Fruit fly (Drosophila melanogaster) whole organism, prepupa: Measurements from ENCODE around the gene MFS10.

ENCODE experiments used
- Blimp-1 ChIP-seq: fragments of 200-800 bp; sonication (Bioruptor generic); optimal IDR thresholded peaks from 3 replicates; lab custom pipeline; 2017; ENCODE audit warnings: missing biosample characterization, missing genetic modification characterization, mild to moderate bottlenecking, moderate library complexity, missing genetic modification reagents
- CG10631 ChIP-seq: fragments of 200-800 bp; sonication (Bioruptor generic); optimal IDR thresholded peaks from 2 replicates; lab custom pipeline; 2016; ENCODE audit warnings: missing biosample characterization, missing genetic modification characterization
- CG11294 ChIP-seq: fragments of 200-800 bp; sonication (Bioruptor generic); IDR thresholded peaks from 2 replicates; pipeline ENCODE4 v1.3.6; 2022; ENCODE audit warnings: missing biosample characterization, missing genetic modification characterization
- CG11762 ChIP-seq: fragments of 200-800 bp; sonication (Bioruptor generic); optimal IDR thresholded peaks from 3 replicates; lab custom pipeline; 2016; ENCODE audit warnings: missing biosample characterization, missing genetic modification characterization; ENCODE audit not compliant: insufficient read depth
- CG11902 ChIP-seq: fragments of 200-800 bp; sonication (Bioruptor generic); optimal IDR thresholded peaks from 3 replicates; lab custom pipeline; 2016; ENCODE audit warnings: missing biosample characterization, missing genetic modification characterization
- CG15336 ChIP-seq: fragments of 200-800 bp; sonication (Bioruptor generic); IDR thresholded peaks from 2 replicates; pipeline ENCODE4 v1.3.6; 2022; ENCODE audit warnings: missing biosample characterization, missing genetic modification characterization
- CG1621 ChIP-seq: fragments of 200-800 bp; sonication (Bioruptor generic); optimal IDR thresholded peaks from 3 replicates; lab custom pipeline; 2018; ENCODE audit warnings: missing biosample characterization, mild to moderate bottlenecking, missing genetic modification characterization
- CG16779 ChIP-seq: fragments of 200-800 bp; sonication (Bioruptor generic); optimal IDR thresholded peaks from 3 replicates; lab custom pipeline; 2017; ENCODE audit warnings: missing biosample characterization, mild to moderate bottlenecking, missing genetic modification characterization
- CG3032 ChIP-seq: fragments of 200-800 bp; optimal IDR thresholded peaks from 2 replicates; lab custom pipeline; 2019; ENCODE audit warnings: missing biosample characterization, mild to moderate bottlenecking, missing genetic modification characterization, moderate library complexity
- CG32006 ChIP-seq: fragments of 200-800 bp; sonication (Bioruptor generic); optimal IDR thresholded peaks from 3 replicates; lab custom pipeline; 2017; ENCODE audit warnings: missing biosample characterization, mild to moderate bottlenecking, missing genetic modification characterization
- CG3919 ChIP-seq: fragments of 200-800 bp; sonication (Bioruptor generic); optimal IDR thresholded peaks from 3 replicates; lab custom pipeline; 2016; ENCODE audit warnings: missing biosample characterization, missing genetic modification characterization
- CG4318 ChIP-seq: fragments of 200-800 bp; sonication (Bioruptor generic); optimal IDR thresholded peaks from 3 replicates; lab custom pipeline; 2017; ENCODE audit warnings: missing biosample characterization, mild to moderate bottlenecking, missing genetic modification characterization
- CG6163 ChIP-seq: fragments of 200-800 bp; sonication (Bioruptor generic); IDR thresholded peaks from 3 replicates; pipeline ENCODE4 v1.3.6; 2022; ENCODE audit warnings: missing biosample characterization, missing genetic modification characterization
- CG6792 ChIP-seq: fragments of 200-800 bp; sonication (Bioruptor generic); optimal IDR thresholded peaks from 3 replicates; lab custom pipeline; 2016; ENCODE audit warnings: missing biosample characterization, missing genetic modification characterization
- CG6808 ChIP-seq: fragments of 200-800 bp; sonication (Bioruptor generic); optimal IDR thresholded peaks from 3 replicates; lab custom pipeline; 2017; ENCODE audit warnings: missing biosample characterization, missing genetic modification characterization, mild to moderate bottlenecking, moderate library complexity, missing genetic modification reagents
- CG7368 ChIP-seq: fragments of 200-800 bp; sonication (Bioruptor generic); optimal IDR thresholded peaks from 3 replicates; lab custom pipeline; 2016; ENCODE audit warnings: missing biosample characterization, missing genetic modification characterization
- CG8119 ChIP-seq: fragments of 200-800 bp; sonication (Bioruptor generic); IDR thresholded peaks from 3 replicates; pipeline ENCODE4 v1.3.6; 2022; ENCODE audit warnings: missing biosample characterization, missing genetic modification characterization
- CG8319 ChIP-seq: fragments of 200-800 bp; sonication (Bioruptor generic); optimal IDR thresholded peaks from 3 replicates; lab custom pipeline; 2016; ENCODE audit warnings: missing biosample characterization, missing genetic modification characterization
- CG8632 ChIP-seq: fragments of 200-800 bp; sonication (Bioruptor generic); optimal IDR thresholded peaks from 3 replicates; lab custom pipeline; 2016; ENCODE audit warnings: missing biosample characterization, missing genetic modification characterization
- CG9139 ChIP-seq: fragments of 200-800 bp; sonication (Bioruptor generic); optimal IDR thresholded peaks from 3 replicates; lab custom pipeline; 2017; ENCODE audit warnings: missing biosample characterization, mild to moderate bottlenecking, missing genetic modification characterization
- Eip75B ChIP-seq: fragments of 200-800 bp; sonication (Bioruptor generic); optimal IDR thresholded peaks from 3 replicates; lab custom pipeline; 2016; ENCODE audit warnings: missing biosample characterization, missing genetic modification characterization
- Eip78C ChIP-seq: fragments of 200-800 bp; sonication (Bioruptor generic); peaks from one replicate; lab custom pipeline; 2016; ENCODE audit warnings: missing biosample characterization, missing genetic modification characterization
- Eip93F ChIP-seq: fragments of 200-800 bp; sonication (Bioruptor generic); optimal IDR thresholded peaks from 2 replicates; lab custom pipeline; 2016; ENCODE audit warnings: missing biosample characterization, mild to moderate bottlenecking, missing genetic modification characterization
- Ets96B ChIP-seq: fragments of 200-800 bp; optimal IDR thresholded peaks from 2 replicates; lab custom pipeline; 2019; ENCODE audit warnings: missing biosample characterization, mild to moderate bottlenecking, missing genetic modification characterization, moderate library complexity
- Gug ChIP-seq: fragments of 200-800 bp; sonication (Bioruptor generic); IDR thresholded peaks from 2 replicates; pipeline ENCODE4 v1.3.6; 2022; ENCODE audit warnings: missing biosample characterization, missing genetic modification characterization
- Hr38 ChIP-seq: sonication (Bioruptor generic); optimal IDR thresholded peaks from 2 replicates; lab custom pipeline; 2016; ENCODE audit warnings: missing biosample characterization, missing genetic modification characterization
- Hr39 ChIP-seq: fragments of 200-800 bp; sonication (Bioruptor generic); optimal IDR thresholded peaks from 2 replicates; lab custom pipeline; 2016; ENCODE audit warnings: missing biosample characterization, missing genetic modification characterization
- Hr4 ChIP-seq: fragments of 200-800 bp; sonication (Bioruptor generic); optimal IDR thresholded peaks from 3 replicates; lab custom pipeline; 2016; ENCODE audit warnings: missing biosample characterization, missing genetic modification characterization
- Lpt ChIP-seq: fragments of 200-800 bp; sonication (Bioruptor generic); optimal IDR thresholded peaks from 3 replicates; lab custom pipeline; 2016; ENCODE audit warnings: missing biosample characterization, missing genetic modification characterization
- Met ChIP-seq: fragments of 200-800 bp; sonication (Bioruptor generic); optimal IDR thresholded peaks from 3 replicates; lab custom pipeline; 2016; ENCODE audit warnings: missing biosample characterization, missing genetic modification characterization
- OdsH ChIP-seq: fragments of 200-800 bp; sonication (Bioruptor generic); optimal IDR thresholded peaks from 3 replicates; lab custom pipeline; 2016; ENCODE audit warnings: missing biosample characterization, missing genetic modification characterization
- Smox ChIP-seq: fragments of 200-800 bp; sonication (Bioruptor generic); optimal IDR thresholded peaks from 3 replicates; lab custom pipeline; 2016; ENCODE audit warnings: missing biosample characterization, missing genetic modification characterization
- Sox102F ChIP-seq: fragments of 200-800 bp; sonication (Bioruptor generic); optimal IDR thresholded peaks from 2 replicates; lab custom pipeline; 2016; ENCODE audit warnings: missing biosample characterization, mild to moderate bottlenecking, missing genetic modification characterization
- Sox15 ChIP-seq: fragments of 200-800 bp; sonication (Bioruptor generic); optimal IDR thresholded peaks from 3 replicates; lab custom pipeline; 2016; ENCODE audit warnings: missing biosample characterization, missing genetic modification characterization
- acj6 ChIP-seq: fragments of 200-800 bp; sonication (Bioruptor generic); optimal IDR thresholded peaks from 3 replicates; lab custom pipeline; 2016; ENCODE audit warnings: missing biosample characterization, missing genetic modification characterization
- cyc ChIP-seq: fragments of 200-800 bp; sonication (Bioruptor generic); optimal IDR thresholded peaks from 3 replicates; lab custom pipeline; 2016; ENCODE audit warnings: missing biosample characterization, missing genetic modification characterization
- dac ChIP-seq: fragments of 200-800 bp; sonication (Bioruptor generic); optimal IDR thresholded peaks from 2 replicates; lab custom pipeline; 2017; ENCODE audit warnings: missing biosample characterization, mild to moderate bottlenecking, missing genetic modification characterization
- fd59A ChIP-seq: fragments of 200-800 bp; sonication (Bioruptor generic); optimal IDR thresholded peaks from 2 replicates; lab custom pipeline; 2017; ENCODE audit warnings: missing biosample characterization, mild to moderate bottlenecking, missing genetic modification characterization, missing genetic modification reagents
- fd85E ChIP-seq: fragments of 200-800 bp; sonication (Bioruptor generic); optimal IDR thresholded peaks from 3 replicates; lab custom pipeline; 2016; ENCODE audit warnings: missing biosample characterization, missing genetic modification characterization
- fkh ChIP-seq: fragments of 200-800 bp; sonication (Bioruptor generic); optimal IDR thresholded peaks from 3 replicates; lab custom pipeline; 2017; ENCODE audit warnings: missing biosample characterization, mild to moderate bottlenecking, missing genetic modification characterization, moderate library complexity
- lz ChIP-seq: fragments of 200-800 bp; sonication (Bioruptor generic); optimal IDR thresholded peaks from 3 replicates; lab custom pipeline; 2016; ENCODE audit warnings: missing biosample characterization, missing genetic modification characterization
- pdm3 ChIP-seq: fragments of 200-800 bp; sonication (Bioruptor generic); optimal IDR thresholded peaks from 3 replicates; lab custom pipeline; 2016; ENCODE audit warnings: missing biosample characterization, missing genetic modification characterization
- salr ChIP-seq, 2 experiments: fragments of 200-800 bp; sonication (Bioruptor generic); optimal IDR thresholded peaks; 3 replicates each; lab custom pipeline; 2016 to 2018; ENCODE audit warnings: missing biosample characterization in 2 of 2, missing genetic modification characterization in 2 of 2, mild to moderate bottlenecking in 1 of 2
- spab ChIP-seq: fragments of 200-800 bp; sonication (Bioruptor generic); optimal IDR thresholded peaks from 2 replicates; lab custom pipeline; 2017; ENCODE audit warnings: missing biosample characterization, mild to moderate bottlenecking, missing genetic modification characterization, missing genetic modification reagents
- ss ChIP-seq, 2 experiments: fragments of 200-800 bp; sonication (Bioruptor generic); optimal IDR thresholded peaks; 2 replicates in 1 of 2; 3 replicates in 1 of 2; lab custom pipeline; 2017 to 2018; ENCODE audit warnings: mild to moderate bottlenecking in 2 of 2, missing biosample characterization in 2 of 2, missing genetic modification characterization in 2 of 2, moderate library complexity in 1 of 2
- svp ChIP-seq: fragments of 200-800 bp; sonication (Bioruptor generic); peaks from one replicate; lab custom pipeline; 2016; ENCODE audit warnings: missing biosample characterization, missing genetic modification characterization

Gene MFS10

dm6 chrX:13130175-13130822, 1.5 kb downstream of the MFS10 start (continued):
- TF ChIP-seq CG11762: peak; percentile 13
- TF ChIP-seq Hr39 (GFP tag; lab: Kevin White, UChicago): peak; percentile 38
- TF ChIP-seq Met (GFP tag; lab: Kevin White, UChicago): peak; percentile 56
- TF ChIP-seq CG8319 (GFP tag; lab: Kevin White, UChicago): no peak
- peak; percentile 13 for TF ChIP-seq Sox15 (GFP tag; lab: Kevin White, UChicago)
- TF ChIP-seq CG32006 (GFP tag; lab: Kevin White, UChicago): peak; percentile 82
- TF ChIP-seq CG8119 (GFP tag; lab: Robert Waterston, UW): peak; percentile 66
- peak; percentile 45 for TF ChIP-seq cyc (GFP tag; lab: Kevin White, UChicago)
- 0 out of 3 replicates have a peak, but pooled peaks have one; percentile 38 for TF ChIP-seq CG6163 (GFP tag; lab: Robert Waterston, UW)
- peak; percentile 8 for TF ChIP-seq CG7368 (GFP tag; lab: Kevin White, UChicago)
- TF ChIP-seq Eip78C: peak; percentile 94
- peak; percentile 21 for TF ChIP-seq CG16779 (tag; lab: Kevin White, UChicago)
- no peak for TF ChIP-seq Eip93F
- peak; percentile 70 for TF ChIP-seq Hr4 (GFP tag; lab: Kevin White, UChicago)
- TF ChIP-seq fkh (GFP tag; lab: Kevin White, UChicago): peak; percentile 34
- peak; percentile 60 for TF ChIP-seq pdm3 (GFP tag; lab: Kevin White, UChicago)
- TF ChIP-seq Smox (GFP tag; lab: Kevin White, UChicago): peak; percentile 37
- TF ChIP-seq salr (GFP tag; optimal IDR thresholded peaks at IDR 0.05; lab: Kevin White, UChicago): peak in 1 of 2 experiments; percentile 26
- TF ChIP-seq CG3032: peak; percentile 63
- peak; percentile 47 for TF ChIP-seq CG6792 (GFP tag; lab: Kevin White, UChicago)
- TF ChIP-seq CG11902 (GFP tag; lab: Kevin White, UChicago): peak; percentile 5
- peak; percentile 59 for TF ChIP-seq fd59A
- TF ChIP-seq acj6 (GFP tag; lab: Kevin White, UChicago): peak; percentile 64
- peak; percentile 61 for TF ChIP-seq Eip75B (GFP tag; lab: Kevin White, UChicago)
- TF ChIP-seq CG9139 (GFP tag; lab: Kevin White, UChicago): peak; percentile 45
- TF ChIP-seq CG10631: peak; percentile 49
- no peak for TF ChIP-seq CG11294 (GFP tag; lab: Robert Waterston, UW)
- TF ChIP-seq Sox102F (GFP tag; lab: Kevin White, UChicago): peak; percentile 43
- TF ChIP-seq svp: peak; percentile 27
- peak; percentile 58 for TF ChIP-seq CG8632 (GFP tag; lab: Kevin White, UChicago)
- TF ChIP-seq Blimp-1 (GFP tag; lab: Kevin White, UChicago): no peak
- TF ChIP-seq lz (GFP tag; lab: Kevin White, UChicago): peak; percentile 32
- peak; percentile 46 for TF ChIP-seq CG1621 (tag; lab: Kevin White, UChicago)
- TF ChIP-seq, all 60 proteins: peak for 51

- TF ChIP-seq CG3919 (GFP tag; lab: Kevin White, UChicago): peak; percentile 99
- peak; percentile 97 for TF ChIP-seq Hr38 (GFP tag; lab: Kevin White, UChicago)
- TF ChIP-seq CG10631: peak; percentile 98
- TF ChIP-seq fkh (GFP tag; lab: Kevin White, UChicago): peak; percentile 97
- TF ChIP-seq fd85E (GFP tag; lab: Kevin White, UChicago): peak; percentile 94
- peak; percentile 98 for TF ChIP-seq CG7368 (GFP tag; lab: Kevin White, UChicago)
- peak; percentile 99 for TF ChIP-seq CG4318 (GFP tag; lab: Kevin White, UChicago)
- peak; percentile 76 for TF ChIP-seq CG9139 (GFP tag; lab: Kevin White, UChicago)
- peak; percentile 99 for TF ChIP-seq Eip78C
- TF ChIP-seq CG8632 (GFP tag; lab: Kevin White, UChicago): peak; percentile 94
- peak; percentile 99 for TF ChIP-seq pdm3 (GFP tag; lab: Kevin White, UChicago)
- peak; percentile 99 for TF ChIP-seq Lpt (GFP tag; lab: Kevin White, UChicago)
- peak; percentile 99 for TF ChIP-seq dac
- peak; percentile 91 for TF ChIP-seq Ets96B
- TF ChIP-seq CG8319 (GFP tag; lab: Kevin White, UChicago): peak; percentile 97
- TF ChIP-seq Eip93F: peak; percentile 95
- TF ChIP-seq Gug: peak; percentile 99
- peak; percentile 80 to 88 for TF ChIP-seq ss (GFP tag; optimal IDR thresholded peaks at IDR 0.05; lab: Kevin White, UChicago)
- peak; percentile 88 for TF ChIP-seq spab (GFP tag; lab: Kevin White, UChicago)
- peak; percentile 99 for TF ChIP-seq svp
- peak; percentile 99 for TF ChIP-seq lz (GFP tag; lab: Kevin White, UChicago)
- peak; percentile 99 for TF ChIP-seq OdsH (GFP tag; lab: Kevin White, UChicago)
- peak; percentile 99 for TF ChIP-seq Hr39 (GFP tag; lab: Kevin White, UChicago)
- TF ChIP-seq CG6808 (GFP tag; lab: Kevin White, UChicago): peak; percentile 83
- peak; percentile 96 for TF ChIP-seq Sox15 (GFP tag; lab: Kevin White, UChicago)
- peak; percentile 99 for TF ChIP-seq CG15336 (GFP tag; lab: Robert Waterston, UW)
- peak; percentile 91 to 96 for TF ChIP-seq salr (GFP tag; optimal IDR thresholded peaks at IDR 0.05; lab: Kevin White, UChicago)
- peak; percentile 98 for TF ChIP-seq CG6792 (GFP tag; lab: Kevin White, UChicago)
Observed at dm6 chrX:13131063-13131773, 2.4 kb downstream of the MFS10 start.
